Fruit fly (Drosophila melanogaster): ENCODE measurements around the gene CG3916.

DNA sequence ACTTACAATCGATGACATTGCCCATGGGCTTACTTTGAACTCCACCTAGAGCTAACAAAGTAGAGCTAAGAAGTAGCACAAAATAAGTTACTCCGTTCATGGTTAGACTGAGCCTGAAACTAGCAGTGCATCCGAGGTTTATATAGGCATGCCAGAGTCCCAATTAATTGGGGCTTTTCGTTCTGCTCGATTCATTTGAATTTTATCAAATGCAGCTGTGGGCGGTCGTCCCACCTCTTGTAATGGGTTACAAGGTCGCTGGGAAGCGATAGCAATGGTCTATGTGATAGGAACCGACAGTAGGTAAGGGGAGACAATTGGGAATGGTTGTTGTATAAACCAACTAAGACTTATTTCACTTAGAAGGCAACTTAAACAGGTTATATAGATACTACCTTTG is 3.0 kb upstream of the CG3916 start, which contains the start of gene CG12256:
- TF ChIP-seq Gug (GFP tag; IDR thresholded peaks at IDR 0.05) (no peak), vri (GFP tag; optimal IDR thresholded peaks at IDR 0.05) (no peak), Hr4 (GFP tag; optimal IDR thresholded peaks at IDR 0.05) (no peak), salr (GFP tag; optimal IDR thresholded peaks at IDR 0.05) (no peak)
